Worm (Caenorhabditis elegans): ENCODE results near the gene bgnt-1.2.

DNA sequence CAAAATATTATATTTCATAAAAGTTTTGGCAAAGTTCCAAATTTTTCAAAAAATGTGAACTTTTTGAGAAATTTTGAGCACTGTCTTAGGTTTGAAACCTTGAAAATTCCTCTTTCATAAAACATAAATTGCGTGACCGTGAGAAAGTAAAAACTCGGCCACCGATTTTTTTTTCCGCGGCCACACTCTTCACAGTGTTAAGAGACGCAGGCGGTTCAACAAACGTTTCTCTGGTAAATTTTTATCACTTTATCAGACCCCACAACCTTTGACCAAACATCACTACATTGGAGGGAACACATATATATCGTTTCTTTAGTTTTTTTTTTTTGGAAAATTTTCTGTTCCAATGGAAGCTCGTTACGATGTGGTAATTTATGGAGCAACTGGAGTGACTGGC lies 4.0 kb upstream of the bgnt-1.2 start, which contains the start of gene F22F7.2:
- TF ChIP-seq ceh-83 (GFP tag; optimal IDR thresholded peaks at IDR 0.05) (no peak), pha-4 (tag; optimal IDR thresholded peaks at IDR 0.05) (no peak), ztf-11 (tag; optimal IDR thresholded peaks at IDR 0.05) (no peak), nhr-76 (tag; optimal IDR thresholded peaks at IDR 0.05) (no peak), ces-1 (GFP tag; optimal IDR thresholded peaks at IDR 0.05) (no peak)
